Fruit fly (Drosophila melanogaster): ENCODE measurements around the gene Scp2.

DNA sequence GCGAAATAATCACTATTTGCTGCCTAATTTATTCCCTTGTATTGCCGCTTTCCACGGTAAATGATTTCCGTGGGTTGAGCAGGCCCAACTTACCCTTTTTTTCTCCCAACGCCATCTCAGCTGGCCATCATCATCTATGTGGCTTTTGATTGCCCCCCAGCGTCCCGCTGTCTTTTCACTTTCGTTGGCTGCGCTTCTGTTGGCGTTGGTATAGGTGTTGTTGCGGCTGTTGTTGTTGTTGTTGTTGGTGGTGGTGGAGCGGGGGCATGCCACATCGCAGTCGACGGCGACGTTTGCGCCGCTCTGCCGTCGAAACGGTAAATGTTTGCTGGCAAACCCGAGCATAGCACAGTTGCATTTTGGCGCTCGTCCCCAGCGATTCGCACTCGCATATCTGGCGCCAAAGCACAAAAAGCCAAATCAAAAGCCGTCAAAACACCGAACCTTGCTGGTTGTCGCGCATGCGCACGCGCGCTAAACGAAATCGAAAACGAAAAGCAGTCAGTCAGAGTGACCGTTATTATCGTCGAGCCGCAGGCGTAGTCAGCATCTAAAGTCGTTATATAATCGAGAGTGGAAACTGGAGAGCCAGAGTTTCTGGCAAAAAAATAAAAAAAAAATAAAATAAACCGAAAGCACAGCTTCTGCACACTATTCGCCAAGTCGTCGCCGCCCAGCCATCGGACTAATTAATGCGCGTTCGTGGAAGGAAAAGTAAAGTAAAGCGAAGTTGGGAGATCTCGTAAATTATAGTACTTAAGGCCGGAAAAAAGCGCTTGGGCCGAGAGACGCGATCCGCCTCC lies 10.8 kb upstream of the Scp2 start, which contains the start of gene CG14892:
- no peak for TF ChIP-seq usp (GFP tag; optimal IDR thresholded peaks at IDR 0.05)
- no peak for TF ChIP-seq psq (optimal IDR thresholded peaks at IDR 0.05)
- TF ChIP-seq CG8478 (optimal IDR thresholded peaks at IDR 0.05) = no peak
- TF ChIP-seq Dll (optimal IDR thresholded peaks at IDR 0.05) = no peak

All from whole organism.